Worm (Caenorhabditis elegans): Measurements from ENCODE around the gene C25F6.1.

DNA sequence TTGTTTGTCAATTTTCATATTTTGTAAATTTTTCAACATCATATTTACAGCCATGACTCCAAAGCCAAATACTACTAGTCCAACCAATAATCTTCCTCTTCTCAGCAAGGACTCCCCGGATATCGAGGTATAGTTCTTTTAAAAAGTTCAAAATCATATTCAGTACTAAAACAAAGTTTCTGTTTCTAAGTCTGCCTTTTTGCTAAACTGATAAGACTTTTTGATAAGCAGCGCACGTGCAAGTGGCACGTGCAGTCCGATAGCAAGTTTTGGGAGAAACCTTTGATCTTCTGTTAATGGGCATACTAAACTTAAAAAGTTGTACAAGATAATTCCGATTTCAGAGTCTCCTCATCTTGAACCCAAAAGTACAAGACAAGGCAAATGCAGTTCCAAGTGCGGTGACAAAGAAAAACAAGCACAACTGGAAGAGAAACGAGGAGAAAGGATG lies 18.4 kb upstream of the C25F6.1 start, which contains the start of gene dpyd-1:
- TF ChIP-seq unc-62 (GFP tag; optimal IDR thresholded peaks at IDR 0.05) (no peak), attf-6 (GFP tag; IDR thresholded peaks at IDR 0.05) (no peak), nhr-80 (tag; optimal IDR thresholded peaks at IDR 0.05) (no peak), xnd-1 (tag; optimal IDR thresholded peaks at IDR 0.05) (no peak), unc-130 (GFP tag; optimal IDR thresholded peaks at IDR 0.05) (no peak), snpc-4 (GFP tag; optimal IDR thresholded peaks at IDR 0.05) (no peak), snpc-4 (tag; optimal IDR thresholded peaks at IDR 0.05) (no peak), sea-2 (GFP tag; IDR thresholded peaks at IDR 0.05) (no peak), lag-1 (GFP tag; IDR thresholded peaks at IDR 0.05) (no peak), mcd-1 (GFP tag; IDR thresholded peaks at IDR 0.05) (no peak), ztf-22 (GFP tag; optimal IDR thresholded peaks at IDR 0.05) (no peak), pha-4 (tag; optimal IDR thresholded peaks at IDR 0.05) (no peak), lin-35 (GFP tag; optimal IDR thresholded peaks at IDR 0.05) (no peak)

Measured in whole organism, young adult.